Worm (Caenorhabditis elegans): ENCODE results near the gene F13B6.3.

DNA sequence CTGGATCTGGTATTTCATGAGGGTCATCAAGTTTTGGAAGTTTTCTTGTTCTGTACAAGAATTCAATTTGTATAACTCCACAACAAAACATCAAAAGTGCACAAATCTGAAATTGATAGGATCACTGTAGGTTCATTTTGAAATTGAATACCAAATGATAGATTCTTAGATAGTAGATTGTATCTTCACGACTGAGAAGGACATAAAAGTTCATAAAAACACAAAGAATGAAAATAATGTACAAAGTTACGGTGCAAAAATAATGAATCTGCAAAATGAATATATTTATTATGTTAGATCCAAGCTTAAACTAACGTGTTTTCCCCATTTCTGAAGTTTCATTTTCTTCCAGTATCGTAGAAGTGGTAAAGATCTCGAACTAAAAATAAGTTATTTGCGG, 35.2 kb upstream of the F13B6.3 start:
- TF ChIP-seq T22C8.4 (GFP tag; IDR thresholded peaks at IDR 0.05) (no peak), flt-1 (GFP tag; IDR thresholded peaks at IDR 0.05) (no peak)

Measured in whole organism, midembryonic.